Fruit fly (Drosophila melanogaster): ENCODE measurements around the gene CG42367.
A peak's percentile ranks its signal among the peaks of the same experiment; 100 is the strongest.

Gene CG42367

dm6 chr2L:9918020-9918959 lies 12.1 kb upstream of the CG42367 start, which contains the start of the genes CG5885 and CG4598 (continued):
- TF ChIP-seq danr (GFP tag; IDR thresholded peaks at IDR 0.05) (no peak), CG12299 (tag; optimal IDR thresholded peaks at IDR 0.05) (peak; percentile 2), luna (GFP tag; optimal IDR thresholded peaks at IDR 0.05) (no peak), Doc3 (GFP tag; IDR thresholded peaks at IDR 0.05; ENCODE audit: partially characterized antibody) (peak; percentile 59; the same call in 2 of the 3 replicates), mirr (GFP tag; optimal IDR thresholded peaks at IDR 0.05) (no peak), Oaz (GFP tag; IDR thresholded peaks at IDR 0.05) (0 out of 2 replicates have a peak, but pooled peaks have one; percentile 20), ash1 (GFP tag; optimal IDR thresholded peaks at IDR 0.05) (no peak), btn (GFP tag; optimal IDR thresholded peaks at IDR 0.05) (no peak), CG9932 (GFP tag; IDR thresholded peaks at IDR 0.05) (peak; percentile 82), CG12104 (GFP tag; optimal IDR thresholded peaks at IDR 0.05) (peak; percentile 45), CG4360 (GFP tag; IDR thresholded peaks at IDR 0.05) (no peak), tx (GFP tag; optimal IDR thresholded peaks at IDR 0.05) (peak; percentile 46), en (GFP tag; optimal IDR thresholded peaks at IDR 0.05) (no peak), CG16815 (GFP tag; optimal IDR thresholded peaks at IDR 0.05) (peak; percentile 40), Hand (GFP tag; optimal IDR thresholded peaks at IDR 0.05) (no peak), vfl (GFP tag; optimal IDR thresholded peaks at IDR 0.05) (peak; percentile 40), ara (GFP tag; IDR thresholded peaks at IDR 0.05) (peak; percentile 35; the same call in 1 of the 2 replicates), CG16863 (GFP tag; optimal IDR thresholded peaks at IDR 0.05) (peak; percentile 27), BtbVII (GFP tag; optimal IDR thresholded peaks at IDR 0.05) (peak; percentile 52), tll (GFP tag; optimal IDR thresholded peaks at IDR 0.05) (no peak), chm (GFP tag; IDR thresholded peaks at IDR 0.05) (peak; percentile 61), gsb-n (tag; optimal IDR thresholded peaks at IDR 0.05) (peak; percentile 73), CG17328 (GFP tag; IDR thresholded peaks at IDR 0.05) (peak; percentile 70), klu (GFP tag; IDR thresholded peaks at IDR 0.05) (no peak; the same call in 1 of the 2 replicates), Optix (GFP tag; IDR thresholded peaks at IDR 0.05) (peak; percentile 19; the same call in 1 of the 3 replicates), CG7372 (GFP tag; IDR thresholded peaks at IDR 0.05) (peak; percentile 47; the same call in 1 of the 2 replicates), Hey (tag; optimal IDR thresholded peaks at IDR 0.05) (no peak), Meics (GFP tag; optimal IDR thresholded peaks at IDR 0.05) (peak; percentile 56), CG15073 (GFP tag; optimal IDR thresholded peaks at IDR 0.05) (no peak), tio (GFP tag; optimal IDR thresholded peaks at IDR 0.05) (no peak), CG1647 (GFP tag; optimal IDR thresholded peaks at IDR 0.05) (no peak), Antp (GFP tag; optimal IDR thresholded peaks at IDR 0.05) (peak; percentile 59), tin (GFP tag; optimal IDR thresholded peaks at IDR 0.05) (peak; percentile 48), Asciz (GFP tag; optimal IDR thresholded peaks at IDR 0.05) (peak; percentile 31), cato (GFP tag; optimal IDR thresholded peaks at IDR 0.05; ENCODE audit: borderline replicate concordance) (peak; percentile 29), Hmx (GFP tag; optimal IDR thresholded peaks at IDR 0.05) (peak; percentile 7), kah (GFP tag; optimal IDR thresholded peaks at IDR 0.05) (peak; percentile 59), trem (tag; optimal IDR thresholded peaks at IDR 0.05) (peak; percentile 23), repo (GFP tag; optimal IDR thresholded peaks at IDR 0.05) (no peak), unpg (GFP tag; optimal IDR thresholded peaks at IDR 0.05) (peak; percentile 70), Hmr (GFP tag; optimal IDR thresholded peaks at IDR 0.05) (peak; percentile 75), schlank (tag; optimal IDR thresholded peaks at IDR 0.05) (peak; percentile 50), gro (GFP tag; optimal IDR thresholded peaks at IDR 0.05) (no peak), nau (GFP tag; optimal IDR thresholded peaks at IDR 0.05) (no peak), CG10147 (GFP tag; optimal IDR thresholded peaks at IDR 0.05) (peak; percentile 25), kay (GFP tag; optimal IDR thresholded peaks at IDR 0.05) (peak; percentile 80), jumu (GFP tag; optimal IDR thresholded peaks at IDR 0.05) (peak; percentile 30), CG18476 (GFP tag; optimal IDR thresholded peaks at IDR 0.05) (no peak), Oli (tag; optimal IDR thresholded peaks at IDR 0.05) (peak; percentile 62)

Data from whole organism, embryonic.